Fruit fly (Drosophila melanogaster): Measurements from ENCODE around the gene Exo84.
A peak's percentile ranks its signal among the peaks of the same experiment; 100 is the strongest.

The Exo84 gene

DNA sequence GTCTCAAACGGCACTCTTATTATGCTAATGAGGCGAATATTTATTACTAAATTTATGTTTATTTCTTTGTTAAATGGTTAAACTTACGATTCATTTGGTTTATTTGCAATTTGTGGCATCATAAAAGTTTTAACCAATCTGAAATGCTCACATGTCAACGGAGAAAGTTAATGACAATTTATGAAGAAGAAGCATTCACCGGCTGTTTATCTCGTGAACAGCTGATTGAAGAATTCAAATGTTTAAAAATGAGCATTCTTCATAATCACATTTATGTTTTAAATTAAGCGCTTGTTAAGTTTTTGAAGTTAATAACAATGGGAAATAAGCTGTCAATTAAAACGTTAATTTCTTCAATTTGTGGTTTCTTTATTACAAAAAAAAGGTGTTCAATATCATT lies 6.0 kb upstream of the Exo84 start, which contains the start of the genes PIG-P and Tcs6 (continued):
- TF ChIP-seq Dp (GFP tag; optimal IDR thresholded peaks at IDR 0.05): peak; percentile 53
- TF ChIP-seq CG11085 (GFP tag; IDR thresholded peaks at IDR 0.05): no peak
- peak; percentile 26 for TF ChIP-seq sens (GFP tag)
- no peak for TF ChIP-seq Lpt (GFP tag; optimal IDR thresholded peaks at IDR 0.05)
- no peak for TF ChIP-seq CG6272 (GFP tag; IDR thresholded peaks at IDR 0.05)
- peak; percentile 44 for TF ChIP-seq lbe (GFP tag; optimal IDR thresholded peaks at IDR 0.05)
- no peak for TF ChIP-seq Myb (GFP tag; optimal IDR thresholded peaks at IDR 0.05)
- TF ChIP-seq CG6854 (GFP tag; optimal IDR thresholded peaks at IDR 0.05): no peak
- no peak for TF ChIP-seq CG8944 (GFP tag; optimal IDR thresholded peaks at IDR 0.05)
- no peak for TF ChIP-seq caup (GFP tag; optimal IDR thresholded peaks at IDR 0.05; ENCODE audit: severe bottlenecking)
- no peak for TF ChIP-seq CG31388 (GFP tag; optimal IDR thresholded peaks at IDR 0.05)
- TF ChIP-seq CG9609 (GFP tag; optimal IDR thresholded peaks at IDR 0.05): no peak
- no peak for TF ChIP-seq sens-2 (GFP tag; IDR thresholded peaks at IDR 0.05)
- TF ChIP-seq lmd (GFP tag; IDR thresholded peaks at IDR 0.05): no peak
- TF ChIP-seq crp (GFP tag; optimal IDR thresholded peaks at IDR 0.05): peak; percentile 56 to 90
- TF ChIP-seq Hand (GFP tag; optimal IDR thresholded peaks at IDR 0.05): no peak
- TF ChIP-seq CG4282 (GFP tag; optimal IDR thresholded peaks at IDR 0.05): no peak
- TF ChIP-seq CG1024 (GFP tag; IDR thresholded peaks at IDR 0.05): no peak
- TF ChIP-seq luna (GFP tag; optimal IDR thresholded peaks at IDR 0.05): no peak
- TF ChIP-seq bigmax (GFP tag; optimal IDR thresholded peaks at IDR 0.05): peak; percentile 22
- TF ChIP-seq so (GFP tag; IDR thresholded peaks at IDR 0.05): no peak
- no peak for TF ChIP-seq pros (GFP tag; optimal IDR thresholded peaks at IDR 0.05)
- TF ChIP-seq sd (tag; optimal IDR thresholded peaks at IDR 0.05): peak; percentile 88
- no peak for TF ChIP-seq Sox102F (GFP tag; optimal IDR thresholded peaks at IDR 0.05)
- no peak for TF ChIP-seq da (GFP tag; optimal IDR thresholded peaks at IDR 0.05)
- TF ChIP-seq CG11504 (tag; optimal IDR thresholded peaks at IDR 0.05): no peak
- TF ChIP-seq Bdp1 (GFP tag; optimal IDR thresholded peaks at IDR 0.05): no peak
- peak; percentile 16 for TF ChIP-seq Nf-YC (tag; optimal IDR thresholded peaks at IDR 0.05)
- TF ChIP-seq NC2β (GFP tag; optimal IDR thresholded peaks at IDR 0.05): no peak
- TF ChIP-seq lov (optimal IDR thresholded peaks at IDR 0.05): no peak
- no peak for TF ChIP-seq lov (GFP tag; IDR thresholded peaks at IDR 0.05)
- no peak for TF ChIP-seq dati (GFP tag; IDR thresholded peaks at IDR 0.05)
- no peak for TF ChIP-seq CG10543 (GFP tag; optimal IDR thresholded peaks at IDR 0.05)
- no peak for TF ChIP-seq CG34224 (GFP tag; IDR thresholded peaks at IDR 0.05; ENCODE audit: partially characterized antibody)
- no peak for TF ChIP-seq Neu2 (GFP tag; optimal IDR thresholded peaks at IDR 0.05; ENCODE audit: borderline replicate concordance)
- TF ChIP-seq zfh2 (GFP tag; optimal IDR thresholded peaks at IDR 0.05): no peak
- TF ChIP-seq Deaf1 (tag; optimal IDR thresholded peaks at IDR 0.05): no peak
- TF ChIP-seq MESR4 (GFP tag; optimal IDR thresholded peaks at IDR 0.05): peak; percentile 22
- TF ChIP-seq toy (GFP tag; IDR thresholded peaks at IDR 0.05): no peak
- TF ChIP-seq CG11093 (GFP tag; IDR thresholded peaks at IDR 0.05): no peak
- TF ChIP-seq Sry-δ (GFP tag; optimal IDR thresholded peaks at IDR 0.05): no peak
- TF ChIP-seq GATAe (GFP tag; conservative IDR thresholded peaks at IDR 0.05): no peak
- TF ChIP-seq CG8359 (GFP tag; optimal IDR thresholded peaks at IDR 0.05; ENCODE audit: borderline replicate concordance): no peak
- no peak for TF ChIP-seq mam (GFP tag; optimal IDR thresholded peaks at IDR 0.05)
- no peak for TF ChIP-seq CG4404 (GFP tag; IDR thresholded peaks at IDR 0.05)
- TF ChIP-seq crol (GFP tag; IDR thresholded peaks at IDR 0.05): no peak
- no peak for TF ChIP-seq gfzf (GFP tag; optimal IDR thresholded peaks at IDR 0.05)
- no peak for TF ChIP-seq kay (GFP tag; optimal IDR thresholded peaks at IDR 0.05)
- TF ChIP-seq stwl (tag; optimal IDR thresholded peaks at IDR 0.05): peak; percentile 26
- no peak for TF ChIP-seq CG11398 (GFP tag; optimal IDR thresholded peaks at IDR 0.05)
- TF ChIP-seq CG11247 (GFP tag; IDR thresholded peaks at IDR 0.05): no peak
- no peak for TF ChIP-seq CG13775 (GFP tag; optimal IDR thresholded peaks at IDR 0.05)
- no peak for TF ChIP-seq CG3847 (GFP tag; IDR thresholded peaks at IDR 0.05)

Data from whole organism, embryonic.